Worm (Caenorhabditis elegans) whole organism, early embryonic: ENCODE data around the gene repo-1.

Experiments used
- B0310.2 ChIP-seq: sonication (generic microtip); optimal IDR thresholded peaks from 2 replicates; lab custom pipeline; 2016; ENCODE audit warnings: mild to moderate bottlenecking, missing genetic modification characterization, missing compliant biosample characterization
- F13C5.2 ChIP-seq: sonication (generic microtip); optimal IDR thresholded peaks from 2 replicates; lab custom pipeline; 2017; ENCODE audit warnings: mild to moderate bottlenecking, missing genetic modification characterization, inconsistent platforms, missing compliant biosample characterization
- aly-1 ChIP-seq: sonication (generic microtip); optimal IDR thresholded peaks from 2 replicates; lab custom pipeline; 2016; ENCODE audit warnings: missing genetic modification characterization, missing compliant biosample characterization
- ama-1 ChIP-seq: fragments of 150-350 bp; optimal IDR thresholded peaks from 2 replicates; lab custom pipeline; 2014
- ceh-13 ChIP-seq: fragments of 200-800 bp; sonication (Bioruptor generic); optimal IDR thresholded peaks from 2 replicates; lab custom pipeline; 2018; ENCODE audit warnings: mild to moderate bottlenecking, missing genetic modification characterization, missing compliant biosample characterization
- ceh-36 ChIP-seq: sonication (generic microtip); optimal IDR thresholded peaks from 2 replicates; lab custom pipeline; 2016; ENCODE audit warnings: missing genetic modification characterization, inconsistent platforms, missing compliant biosample characterization
- ets-7 ChIP-seq: sonication (generic microtip); optimal IDR thresholded peaks from 2 replicates; lab custom pipeline; 2016; ENCODE audit warnings: missing genotype, missing genetic modification characterization, missing compliant biosample characterization
- flt-1 ChIP-seq: fragments of 200-800 bp; sonication (Bioruptor generic); IDR thresholded peaks from 2 replicates; pipeline ENCODE4 v1.3.6; 2022; ENCODE audit warnings: missing genetic modification characterization, missing compliant biosample characterization
- hmbx-1 ChIP-seq: sonication (generic microtip); optimal IDR thresholded peaks from 2 replicates; lab custom pipeline; 2016; ENCODE audit warnings: mild to moderate bottlenecking, missing genetic modification characterization, missing compliant biosample characterization
- hmg-4 ChIP-seq: fragments of 200-800 bp; sonication (Bioruptor generic); optimal IDR thresholded peaks from 2 replicates; lab custom pipeline; 2018; ENCODE audit warnings: mild to moderate bottlenecking, missing genetic modification characterization, missing compliant biosample characterization
- hnd-1 ChIP-seq: sonication (generic microtip); optimal IDR thresholded peaks from 2 replicates; lab custom pipeline; 2016; ENCODE audit warnings: missing genetic modification characterization, missing compliant biosample characterization
- pes-1 ChIP-seq: fragments of 200-800 bp; sonication (Bioruptor generic); IDR thresholded peaks from 2 replicates; pipeline ENCODE4 v1.3.6; 2022; ENCODE audit warnings: missing genetic modification reagents, missing genetic modification characterization, missing compliant biosample characterization
- scrt-1 ChIP-seq: fragments of 200-800 bp; sonication (Bioruptor generic); IDR thresholded peaks from 2 replicates; pipeline ENCODE4 v1.3.6; 2022; ENCODE audit warnings: missing genetic modification characterization, missing compliant biosample characterization
- sea-1 ChIP-seq: fragments of 200-800 bp; sonication (Bioruptor generic); conservative IDR thresholded peaks from 2 replicates; pipeline ENCODE4 v1.3.6; 2022; ENCODE audit warnings: missing genetic modification characterization, missing compliant biosample characterization
- tbx-11 ChIP-seq: fragments of 200-800 bp; sonication (Bioruptor generic); IDR thresholded peaks from 2 replicates; pipeline ENCODE4 v1.3.6; 2022; ENCODE audit warnings: missing genetic modification characterization, missing compliant biosample characterization
- tbx-37 ChIP-seq: fragments of 200-800 bp; sonication (Bioruptor generic); conservative IDR thresholded peaks from 2 replicates; pipeline ENCODE4 v1.3.6; 2022; ENCODE audit warnings: missing genetic modification reagents, missing genetic modification characterization, missing compliant biosample characterization
- tra-4 ChIP-seq: sonication (generic microtip); optimal IDR thresholded peaks from 2 replicates; lab custom pipeline; 2017; ENCODE audit warnings: missing genetic modification characterization, missing compliant biosample characterization

The repo-1 gene

DNA sequence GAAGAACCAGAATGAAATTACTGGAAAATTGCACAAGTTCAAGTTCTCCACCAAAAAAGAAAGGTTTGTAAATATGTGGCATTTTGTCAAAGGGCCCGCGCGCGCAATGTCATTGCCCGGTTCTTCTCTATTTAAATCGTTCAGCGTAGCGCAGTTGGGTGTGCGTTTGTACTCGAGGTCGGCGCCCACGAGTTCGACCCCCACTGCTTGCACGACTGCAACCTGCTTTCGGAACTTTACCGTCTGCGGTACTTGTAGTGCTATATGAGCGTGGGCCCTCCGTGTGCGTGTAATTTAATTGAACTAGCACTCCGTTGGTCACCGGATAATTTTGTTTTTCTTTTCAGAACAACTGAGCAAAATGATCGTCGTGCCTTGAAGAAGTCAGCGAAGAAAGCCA lies 2.2 kb downstream of the repo-1 start:
- TF ChIP-seq hmbx-1 (tag; lab: Kevin White, UChicago) (peak; percentile 29), hmg-4 (peak; percentile 74), hnd-1 (tag; lab: Kevin White, UChicago) (peak; percentile 12), sea-1 (GFP tag; lab: Robert Waterston, UW) (peak; percentile 76), B0310.2 (peak; percentile 61), pes-1 (peak; percentile 86), F13C5.2 (peak; percentile 68), ceh-13 (GFP tag; lab: Kevin White, UChicago) (peak; percentile 55), flt-1 (GFP tag; lab: Robert Waterston, UW) (peak; percentile 66; the same call in 1 of the 2 replicates), scrt-1 (peak; percentile 84), tra-4 (tag; lab: Kevin White, UChicago) (peak; percentile 67), aly-1 (peak; percentile 85), ceh-36 (peak; percentile 68), tbx-11 (peak; percentile 66), ets-7 (tag; lab: Kevin White, UChicago) (peak; percentile 6), tbx-37 (0 out of 2 replicates have a peak, but pooled peaks have one; percentile 25), ama-1 (lab: Kevin White, UChicago) (no peak)

ce11 chrIV:12088898-12089297 lies 4.6 kb downstream of the repo-1 start:
- TF ChIP-seq ama-1 (lab: Kevin White, UChicago) (peak; percentile 39), ceh-13 (GFP tag; lab: Kevin White, UChicago) (no peak)

ce11 chrIV:12089551-12089950 lies 5.3 kb downstream of the repo-1 start, which contains the start of gene F11A10.6:
Gene F11A10.6, minus strand, starts transcription at chrIV:12089651.
- no peak for TF ChIP-seq pes-1
- no peak for TF ChIP-seq F13C5.2
- no peak for TF ChIP-seq tbx-11
- TF ChIP-seq tra-4 (tag; lab: Kevin White, UChicago): no peak
- no peak for TF ChIP-seq tbx-37
- TF ChIP-seq sea-1 (GFP tag; lab: Robert Waterston, UW): no peak
- no peak for TF ChIP-seq ama-1 (lab: Kevin White, UChicago)
- TF ChIP-seq ceh-36: no peak
- TF ChIP-seq ets-7 (tag; lab: Kevin White, UChicago): no peak
- no peak for TF ChIP-seq scrt-1
- no peak for TF ChIP-seq hnd-1 (tag; lab: Kevin White, UChicago)
- TF ChIP-seq B0310.2: no peak
- TF ChIP-seq aly-1: no peak
- no peak for TF ChIP-seq hmg-4
- no peak for TF ChIP-seq hmbx-1 (tag; lab: Kevin White, UChicago)

DNA sequence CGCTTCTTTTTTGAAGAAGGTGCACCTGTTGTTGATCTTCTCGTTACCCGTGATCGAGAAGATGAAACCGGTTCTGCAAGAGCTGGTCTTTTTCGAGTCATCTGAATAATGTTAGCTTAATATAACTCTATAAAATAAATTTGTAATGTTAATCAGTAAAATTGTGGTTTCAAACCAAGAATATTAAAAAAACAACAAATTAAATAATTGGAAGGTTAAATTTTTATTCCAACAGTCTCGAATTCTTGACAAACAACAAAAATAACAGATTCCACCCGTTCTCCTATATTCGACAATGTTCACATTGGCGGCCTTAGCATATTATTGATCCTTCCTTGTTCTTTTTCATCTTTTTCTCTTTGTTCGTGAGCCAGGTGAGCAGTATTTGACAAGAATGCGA lies 7.8 kb downstream of the repo-1 start, which contains the start of gene mig-32:
mig-32 (minus strand) TSS at position 101 of the 400 bp plus-strand sequence.
- TF ChIP-seq tbx-11 (no peak), flt-1 (GFP tag; lab: Robert Waterston, UW) (no peak), hmg-4 (no peak), pes-1 (no peak), ceh-13 (GFP tag; lab: Kevin White, UChicago) (no peak), ceh-36 (no peak), F13C5.2 (no peak), scrt-1 (no peak), hmbx-1 (tag; lab: Kevin White, UChicago) (no peak), ama-1 (lab: Kevin White, UChicago) (no peak), hnd-1 (tag; lab: Kevin White, UChicago) (no peak), tbx-37 (no peak), aly-1 (no peak), B0310.2 (no peak), tra-4 (tag; lab: Kevin White, UChicago) (no peak), sea-1 (GFP tag; lab: Robert Waterston, UW) (no peak)

DNA sequence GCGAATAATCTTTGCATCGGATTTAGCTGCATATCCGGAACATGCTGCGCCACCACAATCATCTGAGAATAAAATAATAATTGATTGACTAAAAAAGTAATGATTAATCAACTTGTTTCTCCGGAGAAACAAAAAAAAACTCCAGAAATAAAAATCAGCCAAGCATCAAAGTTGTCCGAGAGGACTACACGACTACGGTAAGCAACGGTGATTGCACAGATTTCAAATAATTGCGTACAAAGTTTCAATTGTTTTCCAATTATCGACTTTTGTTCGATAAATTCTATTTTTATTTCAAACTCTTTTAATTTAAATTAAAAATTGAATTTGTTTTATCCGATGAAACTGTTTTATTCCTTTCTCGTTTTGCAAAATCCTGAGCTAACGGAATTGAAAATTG lies 9.1 kb downstream of the repo-1 start, which contains the start of gene cpsf-4:
cpsf-4 (minus strand) TSS at position 62 of the 400 bp plus-strand sequence.
- no peak for TF ChIP-seq F13C5.2
- TF ChIP-seq B0310.2: no peak
- no peak for TF ChIP-seq tra-4 (tag; lab: Kevin White, UChicago)
- no peak for TF ChIP-seq hnd-1 (tag; lab: Kevin White, UChicago)
- no peak for TF ChIP-seq tbx-37
- TF ChIP-seq hmg-4: no peak
- no peak for TF ChIP-seq sea-1 (GFP tag; lab: Robert Waterston, UW)
- TF ChIP-seq ama-1 (lab: Kevin White, UChicago): no peak
- TF ChIP-seq scrt-1: no peak
- no peak for TF ChIP-seq hmbx-1 (tag; lab: Kevin White, UChicago)
- TF ChIP-seq tbx-11: no peak
- no peak for TF ChIP-seq pes-1
- TF ChIP-seq ceh-36: no peak
- no peak for TF ChIP-seq flt-1 (GFP tag; lab: Robert Waterston, UW)
- TF ChIP-seq aly-1: no peak
- no peak for TF ChIP-seq ceh-13 (GFP tag; lab: Kevin White, UChicago)
- TF ChIP-seq ets-7 (tag; lab: Kevin White, UChicago): no peak

DNA sequence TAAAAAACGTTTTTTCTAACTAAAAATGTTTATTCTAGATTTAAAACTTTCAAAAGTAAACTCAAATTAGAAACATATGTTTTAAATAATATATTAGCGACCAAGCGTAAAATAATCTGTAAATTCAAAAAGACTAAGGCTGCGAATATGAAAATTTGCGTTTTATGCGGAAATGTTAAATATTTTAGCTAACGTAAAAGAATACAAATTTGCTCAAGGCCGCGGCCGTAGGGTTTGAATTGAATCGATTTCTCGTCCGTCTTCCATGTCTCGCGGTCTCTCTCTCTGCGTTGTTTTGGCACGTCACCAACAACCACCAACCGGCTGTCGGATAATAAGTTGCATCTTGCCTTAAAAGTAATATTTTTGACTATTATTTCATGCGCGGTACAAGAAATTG lies 9.5 kb downstream of the repo-1 start, which contains the start of gene F11A10.5:
F11A10.5 (plus strand) TSS at position 301 of the 400 bp plus-strand sequence.
- TF ChIP-seq ets-7 (tag; lab: Kevin White, UChicago): no peak
- TF ChIP-seq ceh-13 (GFP tag; lab: Kevin White, UChicago): no peak
- TF ChIP-seq hmbx-1 (tag; lab: Kevin White, UChicago): no peak
- no peak for TF ChIP-seq ama-1 (lab: Kevin White, UChicago)
- TF ChIP-seq tbx-37: no peak
- TF ChIP-seq sea-1 (GFP tag; lab: Robert Waterston, UW): no peak
- no peak for TF ChIP-seq ceh-36
- TF ChIP-seq tbx-11: no peak
- TF ChIP-seq pes-1: no peak
- no peak for TF ChIP-seq scrt-1
- TF ChIP-seq hmg-4: no peak

- TF ChIP-seq ama-1 (lab: Kevin White, UChicago): no peak
- TF ChIP-seq flt-1 (GFP tag; lab: Robert Waterston, UW): no peak
- no peak for TF ChIP-seq pes-1
- no peak for TF ChIP-seq B0310.2
Observed at ce11 chrIV:12096479-12096878, 12.2 kb downstream of the repo-1 start, which contains the start of gene mon-2. Gene mon-2, plus strand, starts transcription at chrIV:12096779.

- no peak for TF ChIP-seq tbx-37
- TF ChIP-seq flt-1 (GFP tag; lab: Robert Waterston, UW): no peak
Observed at ce11 chrIV:12105558-12105957, 21.3 kb downstream of the repo-1 start, which contains the start of gene M18.3. Gene M18.3, plus strand, starts transcription at chrIV:12105858.
